Worm (Caenorhabditis elegans) whole organism, L2 larva: ENCODE data around the gene sax-2.

Experiments
- F13H6.1 ChIP-seq: sonication (generic microtip); optimal IDR thresholded peaks from 2 replicates; lab custom pipeline; 2016; ENCODE audit warnings: missing genetic modification characterization, missing compliant biosample characterization
- Y55F3AM.14 ChIP-seq: fragments of 200-800 bp; sonication (Bioruptor generic); optimal IDR thresholded peaks from 2 replicates; lab custom pipeline; 2018; ENCODE audit warnings: mild to moderate bottlenecking, missing genetic modification characterization, missing compliant biosample characterization
- alr-1 ChIP-seq: fragments of 150-350 bp; optimal IDR thresholded peaks from 2 replicates; lab custom pipeline; 2014; ENCODE audit warnings: missing biosample characterization, missing genetic modification characterization
- blmp-1 ChIP-seq: sonication (generic microtip); optimal IDR thresholded peaks from 2 replicates; lab custom pipeline; 2017; ENCODE audit warnings: missing genetic modification characterization, mild to moderate bottlenecking, missing compliant biosample characterization, antibody characterized with exemption, moderate library complexity; ENCODE audit not compliant: insufficient read depth
- ceh-16 ChIP-seq: fragments of 150-350 bp; optimal IDR thresholded peaks from 2 replicates; lab custom pipeline; 2014; ENCODE audit warnings: missing biosample characterization, missing genetic modification characterization
- ceh-82 ChIP-seq: fragments of 150-350 bp; optimal IDR thresholded peaks from 2 replicates; lab custom pipeline; 2014; ENCODE audit warnings: missing biosample characterization, missing genetic modification characterization
- crh-2 ChIP-seq: sonication (generic microtip); optimal IDR thresholded peaks from 2 replicates; lab custom pipeline; 2017; ENCODE audit warnings: missing biosample characterization, missing genetic modification characterization
- egl-27 ChIP-seq: sonication (generic microtip); optimal IDR thresholded peaks from 3 replicates; lab custom pipeline; 2017; ENCODE audit warnings: missing biosample characterization, missing genetic modification reagents, missing genetic modification characterization
- elt-1 ChIP-seq: fragments of 150-350 bp; optimal IDR thresholded peaks from 2 replicates; lab custom pipeline; 2014; ENCODE audit warnings: missing biosample characterization, missing genetic modification characterization
- elt-3 ChIP-seq: sonication (generic microtip); optimal IDR thresholded peaks from 2 replicates; lab custom pipeline; 2017; ENCODE audit warnings: missing biosample characterization, missing genetic modification characterization
- fos-1 ChIP-seq: fragments of 150-350 bp; optimal IDR thresholded peaks from 2 replicates; lab custom pipeline; 2014; ENCODE audit warnings: missing biosample characterization, missing genetic modification characterization
- gmeb-1 ChIP-seq: fragments of 150-350 bp; optimal IDR thresholded peaks from 2 replicates; lab custom pipeline; 2014; ENCODE audit warnings: missing biosample characterization, missing genetic modification characterization
- lin-11 ChIP-seq: fragments of 150-350 bp; sonication (generic microtip); optimal IDR thresholded peaks from 2 replicates; lab custom pipeline; 2014; ENCODE audit warnings: missing biosample characterization, missing genetic modification characterization, inconsistent platforms, mixed read lengths
- lin-13 ChIP-seq: fragments of 150-350 bp; optimal IDR thresholded peaks from 2 replicates; lab custom pipeline; 2014; ENCODE audit warnings: missing biosample characterization, missing genetic modification reagents, missing genetic modification characterization
- lin-39 ChIP-seq: fragments of 150-350 bp; optimal IDR thresholded peaks from 2 replicates; lab custom pipeline; 2014; ENCODE audit warnings: missing biosample characterization, missing genetic modification reagents, missing genetic modification characterization
- lsy-2 ChIP-seq, 2 experiments: fragments of 150-350 bp in 1 of 2; sonication (generic microtip) in 1 of 2; optimal IDR thresholded peaks; 2 replicates each; lab custom pipeline; 2014 to 2017; ENCODE audit warnings: missing biosample characterization in 2 of 2, missing genetic modification characterization in 2 of 2
- mab-5 ChIP-seq: fragments of 150-350 bp; optimal IDR thresholded peaks from 2 replicates; lab custom pipeline; 2014; ENCODE audit warnings: missing biosample characterization, missing genetic modification characterization
- mbf-1 ChIP-seq: sonication (generic microtip); optimal IDR thresholded peaks from 2 replicates; lab custom pipeline; 2017; ENCODE audit warnings: missing biosample characterization, missing genetic modification characterization
- mdl-1 ChIP-seq, 2 experiments: fragments of 150-350 bp in 1 of 2; sonication (generic microtip) in 1 of 2; optimal IDR thresholded peaks; 2 replicates each; lab custom pipeline; 2017; ENCODE audit warnings: missing biosample characterization in 2 of 2, missing genetic modification characterization in 2 of 2
- nhr-10 ChIP-seq: sonication (generic microtip); optimal IDR thresholded peaks from 2 replicates; lab custom pipeline; 2017; ENCODE audit warnings: missing biosample characterization, missing genetic modification characterization
- nhr-11 ChIP-seq: fragments of 150-350 bp; optimal IDR thresholded peaks from 2 replicates; lab custom pipeline; 2014; ENCODE audit warnings: missing biosample characterization, missing genetic modification characterization
- nhr-129 ChIP-seq: fragments of 150-350 bp; optimal IDR thresholded peaks from 2 replicates; lab custom pipeline; 2014; ENCODE audit warnings: missing biosample characterization, missing genetic modification characterization
- nhr-25 ChIP-seq: fragments of 150-350 bp; sonication (generic microtip); optimal IDR thresholded peaks from 3 replicates; lab custom pipeline; 2014; ENCODE audit warnings: missing biosample characterization, missing genetic modification characterization
- nhr-6 ChIP-seq: fragments of 150-350 bp; optimal IDR thresholded peaks from 2 replicates; lab custom pipeline; 2014; ENCODE audit warnings: missing biosample characterization, missing genetic modification characterization
- nhr-77 ChIP-seq: fragments of 150-350 bp; optimal IDR thresholded peaks from 2 replicates; lab custom pipeline; 2014; ENCODE audit warnings: missing biosample characterization, missing genetic modification characterization
- peb-1 ChIP-seq: fragments of 150-350 bp; optimal IDR thresholded peaks from 2 replicates; lab custom pipeline; 2014; ENCODE audit warnings: missing biosample characterization, missing genetic modification characterization
- sem-4 ChIP-seq: fragments of 150-350 bp; optimal IDR thresholded peaks from 2 replicates; lab custom pipeline; 2014; ENCODE audit warnings: missing biosample characterization, missing genetic modification reagents, missing genetic modification characterization
- sma-3 ChIP-seq: sonication (generic microtip); optimal IDR thresholded peaks from 2 replicates; lab custom pipeline; 2016; ENCODE audit warnings: missing genetic modification reagents, missing genetic modification characterization, missing compliant biosample characterization
- sma-9 ChIP-seq, 2 experiments: fragments of 150-350 bp in 1 of 2; sonication (generic microtip) in 1 of 2; optimal IDR thresholded peaks; 2 replicates each; lab custom pipeline; 2014 to 2016; ENCODE audit warnings: missing genetic modification characterization in 2 of 2, mild to moderate bottlenecking in 1 of 2, missing biosample characterization in 1 of 2, missing compliant biosample characterization in 1 of 2, missing genetic modification reagents in 1 of 2, moderate library complexity in 1 of 2
- unc-55 ChIP-seq: fragments of 150-350 bp; sonication (generic microtip); optimal IDR thresholded peaks from 3 replicates; lab custom pipeline; 2014; ENCODE audit warnings: missing biosample characterization, missing genetic modification reagents, missing genetic modification characterization
- unc-62 ChIP-seq: fragments of 150-350 bp; optimal IDR thresholded peaks from 2 replicates; lab custom pipeline; 2014; ENCODE audit warnings: missing biosample characterization, missing genetic modification reagents, missing genetic modification characterization
- zag-1 ChIP-seq: fragments of 150-350 bp; optimal IDR thresholded peaks from 2 replicates; lab custom pipeline; 2014; ENCODE audit warnings: missing biosample characterization, missing genetic modification characterization
- ztf-1 ChIP-seq: fragments of 200-800 bp; sonication (Bioruptor generic); conservative IDR thresholded peaks from 2 replicates; pipeline ENCODE4 v1.3.6; 2022; ENCODE audit warnings: missing genetic modification characterization, missing compliant biosample characterization
- ztf-4 ChIP-seq: fragments of 150-350 bp; optimal IDR thresholded peaks from 2 replicates; lab custom pipeline; 2014; ENCODE audit warnings: missing biosample characterization, missing genetic modification characterization

Gene sax-2

ce11 chrIII:5124385-5124784, 14.9 kb downstream of the sax-2 start:
- no peak for TF ChIP-seq Y55F3AM.14 (GFP tag; lab: Kevin White, UChicago)
- TF ChIP-seq ceh-16 (tag; lab: Kevin White, UChicago): peak; percentile 5
- TF ChIP-seq, all 48 proteins: peak for 1

- TF ChIP-seq elt-1 (tag; lab: Kevin White, UChicago) (no peak), nhr-25 (no peak), sma-9 (GFP tag; optimal IDR thresholded peaks at IDR 0.05; lab: Kevin White, UChicago) (no peak), sma-9 (tag; optimal IDR thresholded peaks at IDR 0.05; lab: Kevin White, UChicago) (no peak), unc-55 (GFP tag; lab: Kevin White, UChicago) (no peak), ztf-4 (tag; lab: Kevin White, UChicago) (no peak), peb-1 (tag; lab: Kevin White, UChicago) (no peak), mbf-1 (tag; lab: Kevin White, UChicago) (no peak), zag-1 (tag; lab: Kevin White, UChicago) (no peak), gmeb-1 (tag; lab: Kevin White, UChicago) (no peak)
Measured at ce11 chrIII:5125759-5126158, 16.3 kb downstream of the sax-2 start.

ce11 chrIII:5126988-5127387, 17.5 kb downstream of the sax-2 start:
- no peak for TF ChIP-seq alr-1 (tag; lab: Kevin White, UChicago)
- TF ChIP-seq elt-1 (tag; lab: Kevin White, UChicago): no peak
- TF ChIP-seq crh-2 (tag; lab: Kevin White, UChicago): no peak
- no peak for TF ChIP-seq lin-13 (GFP tag; lab: Kevin White, UChicago)
- TF ChIP-seq F13H6.1 (tag; lab: Kevin White, UChicago): no peak
- TF ChIP-seq fos-1 (tag; lab: Kevin White, UChicago): no peak
- no peak for TF ChIP-seq nhr-10 (tag; lab: Kevin White, UChicago)
- TF ChIP-seq egl-27 (tag; lab: Kevin White, UChicago): no peak
- TF ChIP-seq unc-55 (GFP tag; lab: Kevin White, UChicago): no peak
- TF ChIP-seq unc-62 (GFP tag; lab: Kevin White, UChicago): no peak
- TF ChIP-seq lin-11: no peak
- no peak for TF ChIP-seq ztf-1 (GFP tag; lab: Robert Waterston, UW)
- no peak for TF ChIP-seq mbf-1 (tag; lab: Kevin White, UChicago)
- TF ChIP-seq mab-5: no peak
- TF ChIP-seq blmp-1 (tag; lab: Kevin White, UChicago): no peak
- TF ChIP-seq sma-3 (GFP tag; lab: Kevin White, UChicago): no peak
- TF ChIP-seq mdl-1 (tag; optimal IDR thresholded peaks at IDR 0.05; lab: Kevin White, UChicago): no peak
- TF ChIP-seq lsy-2 (tag; optimal IDR thresholded peaks at IDR 0.05; lab: Kevin White, UChicago): no peak

ce11 chrIII:5129261-5129660, 19.8 kb downstream of the sax-2 start:
- peak; percentile 43 for TF ChIP-seq nhr-129 (tag; lab: Kevin White, UChicago)
- no peak for TF ChIP-seq elt-3 (tag; lab: Kevin White, UChicago)
- no peak for TF ChIP-seq mdl-1 (tag; optimal IDR thresholded peaks at IDR 0.05; lab: Kevin White, UChicago)
- no peak for TF ChIP-seq ztf-1 (GFP tag; lab: Robert Waterston, UW)
- TF ChIP-seq F13H6.1 (tag; lab: Kevin White, UChicago): peak; percentile 49
- no peak for TF ChIP-seq nhr-6 (tag; lab: Kevin White, UChicago)
- no peak for TF ChIP-seq Y55F3AM.14 (GFP tag; lab: Kevin White, UChicago)
- TF ChIP-seq nhr-11 (tag; lab: Kevin White, UChicago): no peak
- TF ChIP-seq elt-1 (tag; lab: Kevin White, UChicago): no peak
- TF ChIP-seq nhr-77 (tag; lab: Kevin White, UChicago): no peak

ce11 chrIII:5130654-5131053, 21.2 kb downstream of the sax-2 start:
- TF ChIP-seq nhr-10 (tag; lab: Kevin White, UChicago) (no peak), ztf-4 (tag; lab: Kevin White, UChicago) (no peak), ceh-82 (tag; lab: Kevin White, UChicago) (no peak), lin-39 (no peak), fos-1 (tag; lab: Kevin White, UChicago) (no peak), sem-4 (tag; lab: Kevin White, UChicago) (no peak)
